Worm (Caenorhabditis elegans) whole organism, L4 larva: ENCODE measurements around the gene pgph-2.

Experiments
- F37D6.2 ChIP-seq: sonication (generic microtip); optimal IDR thresholded peaks from 2 replicates; lab custom pipeline; 2016; ENCODE audit warnings: mild to moderate bottlenecking, missing genetic modification characterization, missing compliant biosample characterization
- ZK337.2 ChIP-seq: fragments of 200-800 bp; sonication (Bioruptor generic); IDR thresholded peaks from 2 replicates; pipeline ENCODE4 v1.3.6; 2022; ENCODE audit warnings: missing genetic modification reagents, missing genetic modification characterization, missing compliant biosample characterization
- aha-1 ChIP-seq: fragments of 150-350 bp; peaks from one replicate; lab custom pipeline; 2014; ENCODE audit warnings: missing biosample characterization, missing genetic modification characterization
- aly-2 ChIP-seq: sonication (generic microtip); optimal IDR thresholded peaks from 2 replicates; lab custom pipeline; 2018; ENCODE audit warnings: missing biosample characterization, missing genetic modification characterization
- attf-4 ChIP-seq: sonication (generic microtip); optimal IDR thresholded peaks from 3 replicates; lab custom pipeline; 2017; ENCODE audit warnings: missing biosample characterization, missing genetic modification characterization
- ceh-20 ChIP-seq: fragments of 200-800 bp; sonication (Bioruptor generic); IDR thresholded peaks from 2 replicates; pipeline ENCODE4 v1.3.6; 2022; ENCODE audit warnings: missing genetic modification reagents, missing genetic modification characterization, missing compliant biosample characterization
- daf-16 ChIP-seq, 3 experiments: sonication (generic microtip); optimal IDR thresholded peaks; 2 replicates each; lab custom pipeline; 2016 to 2017; ENCODE audit warnings: missing genetic modification characterization in 3 of 3, missing genetic modification reagents in 3 of 3, mild to moderate bottlenecking in 2 of 3, missing compliant biosample characterization in 2 of 3, missing biosample characterization in 1 of 3, moderate library complexity in 1 of 3
- daf-19 ChIP-seq: fragments of 200-800 bp; sonication (Bioruptor generic); conservative IDR thresholded peaks from 2 replicates; pipeline ENCODE4 v1.3.6; 2022; ENCODE audit warnings: missing genetic modification characterization, missing compliant biosample characterization
- dmd-8 ChIP-seq: fragments of 200-800 bp; sonication (Bioruptor generic); IDR thresholded peaks from 2 replicates; pipeline ENCODE4 v1.3.6; 2022; ENCODE audit warnings: missing genetic modification characterization, missing compliant biosample characterization
- dpl-1 ChIP-seq: fragments of 150-350 bp; optimal IDR thresholded peaks from 2 replicates; lab custom pipeline; 2014; ENCODE audit warnings: missing biosample characterization, missing genetic modification reagents, missing genetic modification characterization
- dve-1 ChIP-seq: sonication (generic microtip); optimal IDR thresholded peaks from 2 replicates; lab custom pipeline; 2017; ENCODE audit warnings: antibody characterized with exemption, mild to moderate bottlenecking, missing genetic modification characterization, missing compliant biosample characterization; ENCODE audit not compliant: insufficient read depth
- egl-43 ChIP-seq: fragments of 200-800 bp; sonication (Bioruptor generic); IDR thresholded peaks from 2 replicates; pipeline ENCODE4 v1.3.6; 2022; ENCODE audit warnings: missing genetic modification reagents, missing genetic modification characterization, missing compliant biosample characterization
- fkh-10 ChIP-seq: fragments of 150-350 bp; optimal IDR thresholded peaks from 2 replicates; lab custom pipeline; 2014; ENCODE audit warnings: missing biosample characterization, missing genetic modification reagents, missing genetic modification characterization
- gei-8 ChIP-seq: fragments of 200-800 bp; sonication (Bioruptor generic); optimal IDR thresholded peaks from 2 replicates; lab custom pipeline; 2018; ENCODE audit warnings: mild to moderate bottlenecking, missing genetic modification characterization, missing compliant biosample characterization
- hif-1 ChIP-seq, 2 experiments: sonication (generic microtip); optimal IDR thresholded peaks; 2 replicates each; lab custom pipeline; 2016 to 2017; ENCODE audit warnings: missing compliant biosample characterization in 2 of 2, missing genetic modification characterization in 2 of 2, missing genetic modification reagents in 2 of 2, missing genotype in 2 of 2, mild to moderate bottlenecking in 1 of 2
- hlh-11 ChIP-seq: fragments of 200-800 bp; sonication (Bioruptor generic); optimal IDR thresholded peaks from 2 replicates; lab custom pipeline; 2018; ENCODE audit warnings: mild to moderate bottlenecking, missing genetic modification characterization, missing compliant biosample characterization
- hmg-1.1 ChIP-seq: fragments of 200-800 bp; sonication (Bioruptor generic); IDR thresholded peaks from 2 replicates; pipeline ENCODE4 v1.3.6; 2022; ENCODE audit warnings: missing genetic modification reagents, missing genetic modification characterization, missing compliant biosample characterization
- lin-13 ChIP-seq: fragments of 150-350 bp; optimal IDR thresholded peaks from 2 replicates; lab custom pipeline; 2014; ENCODE audit warnings: missing biosample characterization, missing genetic modification reagents, missing genetic modification characterization
- lin-29 ChIP-seq: fragments of 200-800 bp; sonication (Bioruptor generic); IDR thresholded peaks from 2 replicates; pipeline ENCODE4 v1.3.6; 2022; ENCODE audit warnings: missing genetic modification reagents, missing genetic modification characterization, missing compliant biosample characterization
- lsy-2 ChIP-seq, 2 experiments: fragments of 150-350 bp in 1 of 2; sonication (generic microtip) in 1 of 2; optimal IDR thresholded peaks; 2 replicates each; lab custom pipeline; 2014 to 2017; ENCODE audit warnings: missing biosample characterization in 2 of 2, missing genetic modification characterization in 2 of 2
- mep-1 ChIP-seq: fragments of 150-350 bp; sonication (generic microtip); optimal IDR thresholded peaks from 3 replicates; lab custom pipeline; 2014; ENCODE audit warnings: missing biosample characterization, missing genetic modification characterization
- mxl-3 ChIP-seq: fragments of 200-800 bp; sonication (Bioruptor generic); optimal IDR thresholded peaks from 2 replicates; lab custom pipeline; 2018; ENCODE audit warnings: mild to moderate bottlenecking, missing genetic modification characterization, missing compliant biosample characterization
- nhr-102 ChIP-seq: sonication (generic microtip); optimal IDR thresholded peaks from 2 replicates; lab custom pipeline; 2016; ENCODE audit warnings: mild to moderate bottlenecking, missing genetic modification characterization, moderate library complexity, missing compliant biosample characterization
- nhr-11 ChIP-seq: fragments of 150-350 bp; optimal IDR thresholded peaks from 2 replicates; lab custom pipeline; 2014; ENCODE audit warnings: missing biosample characterization, missing genetic modification characterization
- nhr-42 ChIP-seq: fragments of 200-800 bp; sonication (Bioruptor generic); IDR thresholded peaks from 2 replicates; pipeline ENCODE4 v1.3.6; 2022; ENCODE audit warnings: missing genetic modification characterization, missing compliant biosample characterization
- nhr-77 ChIP-seq: fragments of 150-350 bp; optimal IDR thresholded peaks from 2 replicates; lab custom pipeline; 2014; ENCODE audit warnings: missing biosample characterization, missing genetic modification characterization
- rbr-2 ChIP-seq: sonication (generic microtip); optimal IDR thresholded peaks from 2 replicates; lab custom pipeline; 2016; ENCODE audit warnings: missing genotype, missing genetic modification characterization, missing compliant biosample characterization
- sdz-12 ChIP-seq: fragments of 200-800 bp; sonication (Bioruptor generic); optimal IDR thresholded peaks from 2 replicates; lab custom pipeline; 2018; ENCODE audit warnings: mild to moderate bottlenecking, missing genetic modification characterization, missing compliant biosample characterization
- snpc-4 ChIP-seq: fragments of 150-350 bp; optimal IDR thresholded peaks from 2 replicates; lab custom pipeline; 2014; ENCODE audit warnings: missing biosample characterization, missing genetic modification characterization
- unc-130 ChIP-seq: sonication (generic microtip); optimal IDR thresholded peaks from 2 replicates; lab custom pipeline; 2016; ENCODE audit warnings: missing genetic modification reagents, missing genetic modification characterization, missing compliant biosample characterization
- unc-39 ChIP-seq: sonication (generic microtip); optimal IDR thresholded peaks from 2 replicates; lab custom pipeline; 2017; ENCODE audit warnings: missing biosample characterization, missing genetic modification characterization
- unc-62 ChIP-seq, 3 experiments: fragments of 150-350 bp in 1 of 3; sonication (generic microtip); optimal IDR thresholded peaks in 2 of 3; peaks in 1 of 3; 1 replicate in 1 of 3; 2 replicates in 2 of 3; lab custom pipeline; 2014 to 2017; ENCODE audit warnings: missing biosample characterization in 3 of 3, missing genetic modification characterization in 3 of 3, missing genetic modification reagents in 3 of 3, missing genotype in 1 of 3
- zfp-3 ChIP-seq: fragments of 200-800 bp; sonication (Bioruptor generic); conservative IDR thresholded peaks from 2 replicates; pipeline ENCODE4 v1.3.6; 2022; ENCODE audit warnings: missing genetic modification reagents, missing genetic modification characterization, missing compliant biosample characterization
- zip-11 ChIP-seq: fragments of 200-800 bp; sonication (Bioruptor generic); IDR thresholded peaks from 2 replicates; pipeline ENCODE4 v1.3.6; 2022; ENCODE audit warnings: missing genetic modification characterization, missing compliant biosample characterization
- ztf-11 ChIP-seq: fragments of 150-350 bp; optimal IDR thresholded peaks from 2 replicates; lab custom pipeline; 2014; ENCODE audit warnings: missing biosample characterization, missing genetic modification characterization

Gene pgph-2

DNA sequence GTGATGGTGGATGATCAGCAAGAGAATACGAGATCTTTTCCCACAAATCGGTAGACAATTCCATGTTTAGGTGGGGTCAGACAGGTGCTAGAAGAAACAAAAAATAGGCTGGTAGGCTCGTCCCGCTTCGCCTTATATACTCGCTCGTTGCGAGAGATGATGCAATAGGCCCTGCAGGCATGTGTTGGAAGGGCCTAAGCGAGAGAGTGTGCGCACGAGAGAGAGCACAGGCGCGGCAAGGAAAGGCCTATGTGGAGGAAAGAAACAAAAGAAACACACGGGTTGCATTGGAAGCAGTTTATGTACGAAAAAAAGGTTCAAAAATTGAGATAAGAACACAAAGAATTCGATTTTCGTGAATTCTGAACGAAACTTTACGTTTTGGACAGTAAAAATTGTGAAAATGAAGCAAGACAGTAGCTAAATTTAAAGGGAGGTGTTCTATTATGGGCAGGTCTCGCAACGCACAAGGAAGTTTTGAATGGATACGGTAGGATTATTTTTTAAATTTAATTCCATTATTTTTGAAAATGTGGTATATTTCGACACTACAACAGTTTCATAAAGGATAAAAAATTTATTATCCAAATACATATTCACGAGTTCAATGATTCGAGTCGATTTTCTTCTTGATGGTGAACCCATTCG, 15.9 kb downstream of the pgph-2 start, which contains the start of gene F44E7.5 (continued):
- peak; percentile 43 for TF ChIP-seq nhr-102
- 0 out of 2 replicates have a peak, but pooled peaks have one; percentile 45 for TF ChIP-seq ceh-20 (GFP tag; lab: Robert Waterston, UW)
- 0 out of 2 replicates have a peak, but pooled peaks have one; percentile 57 for TF ChIP-seq egl-43 (GFP tag; lab: Robert Waterston, UW)
- no peak for TF ChIP-seq fkh-10 (GFP tag; lab: Kevin White, UChicago)
- peak in 1 of 2 experiments; percentile 12 for TF ChIP-seq hif-1 (tag; optimal IDR thresholded peaks at IDR 0.05; lab: Kevin White, UChicago)
- peak; percentile 98 for TF ChIP-seq aha-1 (tag; lab: Kevin White, UChicago)
- peak; percentile 12 for TF ChIP-seq unc-130 (GFP tag; lab: Kevin White, UChicago)
- no peak for TF ChIP-seq sdz-12 (GFP tag; lab: Kevin White, UChicago)
- peak; percentile 95 for TF ChIP-seq dve-1
- TF ChIP-seq dpl-1 (GFP tag; lab: Kevin White, UChicago): peak; percentile 41
- no peak for TF ChIP-seq nhr-42 (GFP tag; lab: Robert Waterston, UW)
- no peak for TF ChIP-seq gei-8 (GFP tag; lab: Kevin White, UChicago)
- no peak for TF ChIP-seq attf-4 (tag; lab: Kevin White, UChicago)
- TF ChIP-seq zfp-3 (GFP tag; lab: Robert Waterston, UW): no peak
- TF ChIP-seq mxl-3 (GFP tag; lab: Kevin White, UChicago): peak; percentile 98
- no peak for TF ChIP-seq daf-16 (GFP tag; optimal IDR thresholded peaks at IDR 0.05; lab: Kevin White, UChicago)
- TF ChIP-seq daf-16 (tag; optimal IDR thresholded peaks at IDR 0.05; lab: Kevin White, UChicago): peak; percentile 77
- peak; percentile 95 for TF ChIP-seq zip-11 (GFP tag; lab: Robert Waterston, UW)
- no peak for TF ChIP-seq snpc-4 (tag; lab: Kevin White, UChicago)
- no peak for TF ChIP-seq unc-39 (tag; lab: Kevin White, UChicago)
- peak; percentile 90 for TF ChIP-seq hlh-11 (tag; lab: Kevin White, UChicago)
- TF ChIP-seq nhr-11 (tag; lab: Kevin White, UChicago): no peak
- peak; percentile 35 for TF ChIP-seq nhr-77 (tag; lab: Kevin White, UChicago)

DNA sequence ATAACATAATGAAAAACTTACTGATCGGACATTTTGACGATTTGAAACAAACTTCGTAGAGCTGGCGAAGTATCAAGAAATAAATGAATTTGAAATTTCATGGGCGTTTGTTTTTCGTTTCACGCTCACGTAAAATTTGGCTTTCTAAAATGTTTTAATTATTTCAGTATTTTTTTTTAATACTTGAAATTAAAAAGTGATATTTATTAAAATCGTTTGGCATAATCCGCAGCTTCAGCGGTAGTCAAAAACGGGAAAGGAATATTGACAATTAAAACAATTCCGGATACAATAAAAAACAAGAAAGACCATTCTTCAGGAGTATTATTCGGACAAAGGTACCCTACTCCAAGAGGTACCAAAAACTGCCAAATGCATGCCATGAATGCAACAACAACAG, 17.8 kb downstream of the pgph-2 start, which contains the start of gene fbxa-183:
Gene fbxa-183 (minus strand): TSS at position 101 of the 400 bp plus-strand sequence.
- TF ChIP-seq unc-62 (GFP tag; optimal IDR thresholded peaks at IDR 0.05 in 1 of 2; lab: Kevin White, UChicago) (peak in 1 of 2 experiments; percentile 41), unc-62 (tag; optimal IDR thresholded peaks at IDR 0.05; lab: Kevin White, UChicago) (no peak), ZK337.2 (GFP tag; lab: Robert Waterston, UW) (no peak)
- TF ChIP-seq, all 104 proteins: peak for 1

- TF ChIP-seq daf-19 (GFP tag; lab: Robert Waterston, UW): no peak
- TF ChIP-seq aly-2 (tag; lab: Kevin White, UChicago): no peak
- no peak for TF ChIP-seq ztf-11 (tag; lab: Kevin White, UChicago)
- no peak for TF ChIP-seq hmg-1.1 (GFP tag; lab: Robert Waterston, UW)
- no peak for TF ChIP-seq rbr-2
- no peak for TF ChIP-seq dmd-8
- TF ChIP-seq lin-13 (GFP tag; lab: Kevin White, UChicago): no peak
- TF ChIP-seq mep-1 (tag; lab: Kevin White, UChicago): no peak
- TF ChIP-seq F37D6.2 (tag; lab: Kevin White, UChicago): no peak
- TF ChIP-seq lsy-2 (tag; optimal IDR thresholded peaks at IDR 0.05; lab: Kevin White, UChicago): no peak
- no peak for TF ChIP-seq lin-29 (GFP tag; lab: Robert Waterston, UW)
- no peak for TF ChIP-seq dve-1
Observed at ce11 chrV:5785372-5785771, 20.4 kb downstream of the pgph-2 start, which contains the start of gene F44E7.7. Gene F44E7.7 (minus strand): TSS chrV:5785472.
